Worm (Caenorhabditis elegans) whole organism, L4 larva: ENCODE measurements around the gene nhr-58.

Experiments
- D1046.2 ChIP-seq: fragments of 200-800 bp; sonication (Bioruptor generic); IDR thresholded peaks from 2 replicates; pipeline ENCODE4 v1.3.6; 2022; ENCODE audit warnings: missing genetic modification characterization, missing compliant biosample characterization
- F10B5.3 ChIP-seq: sonication (generic microtip); optimal IDR thresholded peaks from 2 replicates; lab custom pipeline; 2016; ENCODE audit warnings: mild to moderate bottlenecking, missing genetic modification characterization, missing compliant biosample characterization
- F26F4.8 ChIP-seq: fragments of 200-800 bp; sonication (Bioruptor generic); conservative IDR thresholded peaks from 2 replicates; pipeline ENCODE4 v1.3.6; 2022; ENCODE audit warnings: missing genetic modification characterization, missing compliant biosample characterization
- F44E2.7 ChIP-seq: fragments of 200-800 bp; sonication (Bioruptor generic); IDR thresholded peaks from 2 replicates; pipeline ENCODE4 v2.1.2; 2022; ENCODE audit warnings: missing genetic modification characterization, missing compliant biosample characterization
- aly-2 ChIP-seq: sonication (generic microtip); optimal IDR thresholded peaks from 2 replicates; lab custom pipeline; 2018; ENCODE audit warnings: missing biosample characterization, missing genetic modification characterization
- ama-1 ChIP-seq: fragments of 150-350 bp; optimal IDR thresholded peaks from 2 replicates; lab custom pipeline; 2014; ENCODE audit warnings: inconsistent platforms, mixed read lengths
- arid-1 ChIP-seq: fragments of 200-800 bp; sonication (Bioruptor generic); conservative IDR thresholded peaks from 2 replicates; pipeline ENCODE4 v1.3.6; 2022; ENCODE audit warnings: missing genetic modification reagents, missing genetic modification characterization, missing compliant biosample characterization
- attf-4 ChIP-seq: sonication (generic microtip); optimal IDR thresholded peaks from 3 replicates; lab custom pipeline; 2017; ENCODE audit warnings: missing biosample characterization, missing genetic modification characterization
- ceh-44 ChIP-seq: fragments of 200-800 bp; sonication (Bioruptor generic); IDR thresholded peaks from 2 replicates; pipeline ENCODE4 v1.3.6; 2022; ENCODE audit warnings: missing genetic modification reagents, missing genetic modification characterization, missing compliant biosample characterization
- ceh-82 ChIP-seq: sonication (generic microtip); optimal IDR thresholded peaks from 2 replicates; lab custom pipeline; 2017; ENCODE audit warnings: missing biosample characterization, missing genetic modification characterization
- ces-1 ChIP-seq: fragments of 150-350 bp; sonication (generic microtip); optimal IDR thresholded peaks from 4 replicates; lab custom pipeline; 2014; ENCODE audit warnings: missing biosample characterization, missing genetic modification reagents, missing genetic modification characterization
- cey-2 ChIP-seq: sonication (generic microtip); optimal IDR thresholded peaks from 3 replicates; lab custom pipeline; 2017; ENCODE audit warnings: missing genetic modification characterization, mild to moderate bottlenecking, missing compliant biosample characterization, antibody characterized with exemption, borderline replicate concordance; ENCODE audit not compliant: insufficient read depth
- ctbp-1 ChIP-seq: fragments of 200-800 bp; sonication (Bioruptor generic); IDR thresholded peaks from 2 replicates; pipeline ENCODE4 v1.3.6; 2022; ENCODE audit warnings: missing genetic modification reagents, missing genetic modification characterization, missing compliant biosample characterization
- daf-12 ChIP-seq: fragments of 150-350 bp; optimal IDR thresholded peaks from 2 replicates; lab custom pipeline; 2014; ENCODE audit warnings: missing biosample characterization, missing genetic modification reagents, missing genetic modification characterization
- daf-16 ChIP-seq, 3 experiments: sonication (generic microtip); optimal IDR thresholded peaks; 2 replicates each; lab custom pipeline; 2016 to 2017; ENCODE audit warnings: missing genetic modification characterization in 3 of 3, missing genetic modification reagents in 3 of 3, mild to moderate bottlenecking in 2 of 3, missing compliant biosample characterization in 2 of 3, missing biosample characterization in 1 of 3, moderate library complexity in 1 of 3
- daf-8 ChIP-seq: fragments of 200-800 bp; sonication (Bioruptor generic); IDR thresholded peaks from 2 replicates; pipeline ENCODE4 v1.3.6; 2022; ENCODE audit warnings: missing genetic modification characterization, missing compliant biosample characterization
- dmd-8 ChIP-seq: fragments of 200-800 bp; sonication (Bioruptor generic); IDR thresholded peaks from 2 replicates; pipeline ENCODE4 v1.3.6; 2022; ENCODE audit warnings: missing genetic modification characterization, missing compliant biosample characterization
- dmd-9 ChIP-seq: fragments of 200-800 bp; sonication (Bioruptor generic); IDR thresholded peaks from 2 replicates; pipeline ENCODE4 v1.3.6; 2022; ENCODE audit warnings: missing genetic modification reagents, missing genetic modification characterization, missing compliant biosample characterization
- egl-27 ChIP-seq: sonication (generic microtip); optimal IDR thresholded peaks from 3 replicates; lab custom pipeline; 2017; ENCODE audit warnings: missing biosample characterization, missing genetic modification reagents, missing genetic modification characterization
- egl-43 ChIP-seq: fragments of 200-800 bp; sonication (Bioruptor generic); IDR thresholded peaks from 2 replicates; pipeline ENCODE4 v1.3.6; 2022; ENCODE audit warnings: missing genetic modification reagents, missing genetic modification characterization, missing compliant biosample characterization
- fkh-10 ChIP-seq: fragments of 150-350 bp; optimal IDR thresholded peaks from 2 replicates; lab custom pipeline; 2014; ENCODE audit warnings: missing biosample characterization, missing genetic modification reagents, missing genetic modification characterization
- fos-1 ChIP-seq: fragments of 150-350 bp; optimal IDR thresholded peaks from 2 replicates; lab custom pipeline; 2014; ENCODE audit warnings: missing biosample characterization, missing genetic modification characterization
- gei-8 ChIP-seq: fragments of 200-800 bp; sonication (Bioruptor generic); optimal IDR thresholded peaks from 2 replicates; lab custom pipeline; 2018; ENCODE audit warnings: mild to moderate bottlenecking, missing genetic modification characterization, missing compliant biosample characterization
- hlh-11 ChIP-seq: fragments of 200-800 bp; sonication (Bioruptor generic); optimal IDR thresholded peaks from 2 replicates; lab custom pipeline; 2018; ENCODE audit warnings: mild to moderate bottlenecking, missing genetic modification characterization, missing compliant biosample characterization
- hlh-30 ChIP-seq: sonication (generic microtip); optimal IDR thresholded peaks from 2 replicates; lab custom pipeline; 2017; ENCODE audit warnings: antibody characterized with exemption, mild to moderate bottlenecking, missing genetic modification characterization, missing compliant biosample characterization; ENCODE audit not compliant: insufficient read depth
- hmg-1.1 ChIP-seq: fragments of 200-800 bp; sonication (Bioruptor generic); IDR thresholded peaks from 2 replicates; pipeline ENCODE4 v1.3.6; 2022; ENCODE audit warnings: missing genetic modification reagents, missing genetic modification characterization, missing compliant biosample characterization
- lim-7 ChIP-seq: fragments of 200-800 bp; sonication (Bioruptor generic); IDR thresholded peaks from 2 replicates; pipeline ENCODE4 v1.3.6; 2022; ENCODE audit warnings: missing genetic modification characterization, missing compliant biosample characterization
- lin-1 ChIP-seq: fragments of 200-800 bp; sonication (Bioruptor generic); IDR thresholded peaks from 2 replicates; pipeline ENCODE4 v1.3.6; 2022; ENCODE audit warnings: missing genetic modification reagents, missing genetic modification characterization, missing compliant biosample characterization
- lin-13 ChIP-seq: fragments of 150-350 bp; optimal IDR thresholded peaks from 2 replicates; lab custom pipeline; 2014; ENCODE audit warnings: missing biosample characterization, missing genetic modification reagents, missing genetic modification characterization
- lin-15B ChIP-seq: fragments of 150-350 bp; sonication (generic microtip); optimal IDR thresholded peaks from 3 replicates; lab custom pipeline; 2014; ENCODE audit warnings: missing biosample characterization, missing genetic modification characterization
- lin-29 ChIP-seq: fragments of 200-800 bp; sonication (Bioruptor generic); IDR thresholded peaks from 2 replicates; pipeline ENCODE4 v1.3.6; 2022; ENCODE audit warnings: missing genetic modification reagents, missing genetic modification characterization, missing compliant biosample characterization
- lin-38 ChIP-seq: fragments of 200-800 bp; sonication (Bioruptor generic); IDR thresholded peaks from 2 replicates; pipeline ENCODE4 v1.3.6; 2022; ENCODE audit warnings: missing genetic modification reagents, missing genetic modification characterization, missing compliant biosample characterization
- lir-3 ChIP-seq: sonication (generic microtip); optimal IDR thresholded peaks from 2 replicates; lab custom pipeline; 2016; ENCODE audit warnings: mild to moderate bottlenecking, missing genetic modification characterization, missing compliant biosample characterization
- madf-5 ChIP-seq, 2 experiments: fragments of 200-800 bp; sonication (Bioruptor generic); IDR thresholded peaks; 2 replicates each; pipeline ENCODE4 v1.3.6; 2022; ENCODE audit warnings: missing compliant biosample characterization in 2 of 2, missing genetic modification characterization in 2 of 2
- mdl-1 ChIP-seq, 2 experiments: fragments of 150-350 bp in 1 of 2; sonication (generic microtip) in 1 of 2; optimal IDR thresholded peaks; 2 replicates each; lab custom pipeline; 2014 to 2017; ENCODE audit warnings: missing biosample characterization in 2 of 2, missing genetic modification characterization in 2 of 2
- mep-1 ChIP-seq: fragments of 150-350 bp; sonication (generic microtip); optimal IDR thresholded peaks from 3 replicates; lab custom pipeline; 2014; ENCODE audit warnings: missing biosample characterization, missing genetic modification characterization
- mxl-3 ChIP-seq: fragments of 200-800 bp; sonication (Bioruptor generic); optimal IDR thresholded peaks from 2 replicates; lab custom pipeline; 2018; ENCODE audit warnings: mild to moderate bottlenecking, missing genetic modification characterization, missing compliant biosample characterization
- nhr-10 ChIP-seq: fragments of 150-350 bp; optimal IDR thresholded peaks from 2 replicates; lab custom pipeline; 2014; ENCODE audit warnings: missing biosample characterization, missing genetic modification characterization
- nhr-111 ChIP-seq: fragments of 200-800 bp; sonication (Bioruptor generic); optimal IDR thresholded peaks from 2 replicates; lab custom pipeline; 2018; ENCODE audit warnings: mild to moderate bottlenecking, missing genetic modification characterization, missing compliant biosample characterization
- nhr-237 ChIP-seq: sonication (generic microtip); optimal IDR thresholded peaks from 2 replicates; lab custom pipeline; 2017; ENCODE audit warnings: missing biosample characterization, missing genetic modification characterization
- nhr-25 ChIP-seq: sonication (generic microtip); optimal IDR thresholded peaks from 2 replicates; lab custom pipeline; 2017; ENCODE audit warnings: missing genetic modification characterization, mild to moderate bottlenecking, missing compliant biosample characterization, antibody characterized with exemption, moderate library complexity, borderline replicate concordance; ENCODE audit not compliant: insufficient read depth
- nhr-41 ChIP-seq: fragments of 200-800 bp; sonication (Bioruptor generic); IDR thresholded peaks from 2 replicates; pipeline ENCODE4 v1.3.6; 2022; ENCODE audit warnings: missing genetic modification reagents, missing genetic modification characterization, missing compliant biosample characterization
- nhr-42 ChIP-seq: fragments of 200-800 bp; sonication (Bioruptor generic); IDR thresholded peaks from 2 replicates; pipeline ENCODE4 v1.3.6; 2022; ENCODE audit warnings: missing genetic modification characterization, missing compliant biosample characterization
- nhr-48 ChIP-seq: sonication (generic microtip); optimal IDR thresholded peaks from 2 replicates; lab custom pipeline; 2016; ENCODE audit warnings: mild to moderate bottlenecking, missing genetic modification characterization, missing compliant biosample characterization
- set-16 ChIP-seq: fragments of 200-800 bp; sonication (Bioruptor generic); IDR thresholded peaks from 2 replicates; pipeline ENCODE4 v1.3.6; 2022; ENCODE audit warnings: missing genetic modification reagents, missing genetic modification characterization, missing compliant biosample characterization
- snpc-1.2 ChIP-seq: fragments of 200-800 bp; sonication (Bioruptor generic); IDR thresholded peaks from 2 replicates; pipeline ENCODE4 v1.3.6; 2022; ENCODE audit warnings: missing genetic modification reagents, missing genetic modification characterization, missing compliant biosample characterization
- spr-3 ChIP-seq: fragments of 200-800 bp; sonication (Bioruptor generic); optimal IDR thresholded peaks from 2 replicates; lab custom pipeline; 2018; ENCODE audit warnings: mild to moderate bottlenecking, missing genetic modification characterization, missing compliant biosample characterization
- tra-1 ChIP-seq: fragments of 200-800 bp; sonication (Bioruptor generic); IDR thresholded peaks from 2 replicates; pipeline ENCODE4 v1.3.6; 2022; ENCODE audit warnings: missing genetic modification reagents, missing genetic modification characterization, missing compliant biosample characterization
- unc-130 ChIP-seq: sonication (generic microtip); optimal IDR thresholded peaks from 2 replicates; lab custom pipeline; 2016; ENCODE audit warnings: missing genetic modification reagents, missing genetic modification characterization, missing compliant biosample characterization
- zfp-2 ChIP-seq: sonication (generic microtip); optimal IDR thresholded peaks from 2 replicates; lab custom pipeline; 2016; ENCODE audit warnings: mild to moderate bottlenecking, missing genetic modification characterization, missing compliant biosample characterization
- zip-2 ChIP-seq: fragments of 150-350 bp; optimal IDR thresholded peaks from 2 replicates; lab custom pipeline; 2014; ENCODE audit warnings: missing biosample characterization, missing genetic modification characterization
- ztf-7 ChIP-seq: fragments of 150-350 bp; optimal IDR thresholded peaks from 2 replicates; lab custom pipeline; 2014; ENCODE audit warnings: missing biosample characterization, missing genetic modification characterization

Gene nhr-58

ce11 chrV:532046-532445 is at the start of gene nhr-58:
Gene nhr-58, plus strand, starts transcription at chrV:532259.
- TF ChIP-seq nhr-25 (peak; percentile 59), lin-1 (GFP tag; lab: Robert Waterston, UW) (peak; percentile 90), egl-27 (tag; lab: Kevin White, UChicago) (no peak), fos-1 (tag; lab: Kevin White, UChicago) (no peak), madf-5 (GFP tag; IDR thresholded peaks at IDR 0.05; lab: Robert Waterston, UW) (no peak), F44E2.7 (no peak), egl-43 (GFP tag; lab: Robert Waterston, UW) (no peak), mxl-3 (GFP tag; lab: Kevin White, UChicago) (peak; percentile 56), ceh-82 (tag; lab: Kevin White, UChicago) (no peak), nhr-111 (GFP tag; lab: Kevin White, UChicago) (no peak), D1046.2 (GFP tag; lab: Robert Waterston, UW) (no peak), zip-2 (tag; lab: Kevin White, UChicago) (peak; percentile 98), nhr-48 (tag; lab: Kevin White, UChicago) (peak; percentile 94), cey-2 (tag; lab: Kevin White, UChicago) (no peak), aly-2 (no peak), unc-130 (GFP tag; lab: Kevin White, UChicago) (no peak), ces-1 (GFP tag; lab: Kevin White, UChicago) (no peak), F26F4.8 (no peak), ctbp-1 (GFP tag; lab: Robert Waterston, UW) (no peak), lir-3 (tag; lab: Kevin White, UChicago) (no peak), daf-12 (no peak), attf-4 (tag; lab: Kevin White, UChicago) (no peak), lim-7 (GFP tag; lab: Robert Waterston, UW) (no peak), mep-1 (tag; lab: Kevin White, UChicago) (no peak), nhr-42 (GFP tag; lab: Robert Waterston, UW) (no peak), zfp-2 (no peak), dmd-9 (no peak), dmd-8 (no peak), hlh-30 (tag; lab: Kevin White, UChicago) (peak; percentile 79), arid-1 (GFP tag; lab: Robert Waterston, UW) (no peak), spr-3 (GFP tag; lab: Kevin White, UChicago) (no peak), nhr-10 (tag; lab: Kevin White, UChicago) (peak; percentile 59), ztf-7 (peak; percentile 77), ceh-44 (GFP tag; lab: Robert Waterston, UW) (no peak), fkh-10 (GFP tag; lab: Kevin White, UChicago) (no peak), nhr-41 (GFP tag; lab: Robert Waterston, UW) (no peak), tra-1 (GFP tag; lab: Robert Waterston, UW) (no peak), hlh-11 (tag; lab: Kevin White, UChicago) (peak; percentile 96), lin-29 (GFP tag; lab: Robert Waterston, UW) (no peak), hmg-1.1 (GFP tag; lab: Robert Waterston, UW) (0 out of 2 replicates have a peak, but pooled peaks have one; percentile 28), mdl-1 (tag; optimal IDR thresholded peaks at IDR 0.05; lab: Kevin White, UChicago) (peak; percentile 74 to 86), lin-15B (tag; lab: Kevin White, UChicago) (no peak), F10B5.3 (no peak), set-16 (GFP tag; lab: Robert Waterston, UW) (no peak), daf-16 (GFP tag; optimal IDR thresholded peaks at IDR 0.05; lab: Kevin White, UChicago) (no peak), daf-16 (tag; optimal IDR thresholded peaks at IDR 0.05; lab: Kevin White, UChicago) (peak; percentile 63), lin-38 (no peak), lin-13 (GFP tag; lab: Kevin White, UChicago) (no peak), snpc-1.2 (GFP tag; lab: Robert Waterston, UW) (no peak), ama-1 (lab: Kevin White, UChicago) (no peak), nhr-237 (tag; lab: Kevin White, UChicago) (no peak), daf-8 (no peak), gei-8 (GFP tag; lab: Kevin White, UChicago) (no peak)
